Worm (Caenorhabditis elegans) whole organism, late embryonic: ENCODE data around the gene ZK867.2.

ENCODE experiments used
- F13H6.1 ChIP-seq: sonication (generic microtip); optimal IDR thresholded peaks from 2 replicates; lab custom pipeline; 2016; ENCODE audit warnings: missing genetic modification characterization, missing compliant biosample characterization
- K02D7.2 ChIP-seq: sonication (generic microtip); optimal IDR thresholded peaks from 2 replicates; lab custom pipeline; 2017; ENCODE audit warnings: mild to moderate bottlenecking, missing genetic modification characterization, missing compliant biosample characterization
- K09A11.1 ChIP-seq: sonication (generic microtip); optimal IDR thresholded peaks from 2 replicates; lab custom pipeline; 2017; ENCODE audit warnings: antibody characterized with exemption, mild to moderate bottlenecking, missing genetic modification characterization, missing compliant biosample characterization; ENCODE audit not compliant: insufficient read depth
- Y22D7AL.16 ChIP-seq: sonication (generic microtip); optimal IDR thresholded peaks from 2 replicates; lab custom pipeline; 2016; ENCODE audit warnings: missing genetic modification characterization, missing compliant biosample characterization
- ahr-1 ChIP-seq: sonication (generic microtip); optimal IDR thresholded peaks from 2 replicates; lab custom pipeline; 2016; ENCODE audit warnings: missing genetic modification characterization, missing compliant biosample characterization
- ama-1 ChIP-seq: fragments of 150-350 bp; optimal IDR thresholded peaks from 2 replicates; lab custom pipeline; 2014
- ceh-19 ChIP-seq: fragments of 200-800 bp; sonication (Bioruptor generic); optimal IDR thresholded peaks from 2 replicates; lab custom pipeline; 2018; ENCODE audit warnings: mild to moderate bottlenecking, missing genetic modification characterization, missing compliant biosample characterization
- ceh-24 ChIP-seq: sonication (generic microtip); optimal IDR thresholded peaks from 2 replicates; lab custom pipeline; 2016; ENCODE audit warnings: mild to moderate bottlenecking, missing genetic modification characterization, missing compliant biosample characterization
- ceh-30 ChIP-seq: fragments of 150-350 bp; optimal IDR thresholded peaks from 2 replicates; lab custom pipeline; 2014; ENCODE audit warnings: missing biosample characterization, missing genetic modification characterization
- ceh-31 ChIP-seq: sonication (generic microtip); optimal IDR thresholded peaks from 2 replicates; lab custom pipeline; 2016; ENCODE audit warnings: missing genetic modification characterization, missing compliant biosample characterization
- ceh-34 ChIP-seq: sonication (generic microtip); optimal IDR thresholded peaks from 2 replicates; lab custom pipeline; 2016; ENCODE audit warnings: mild to moderate bottlenecking, missing genetic modification characterization, missing compliant biosample characterization
- ceh-48 ChIP-seq: sonication (generic microtip); optimal IDR thresholded peaks from 2 replicates; lab custom pipeline; 2016; ENCODE audit warnings: missing genetic modification characterization, inconsistent platforms, missing compliant biosample characterization
- ceh-6 ChIP-seq: fragments of 200-800 bp; sonication (Bioruptor generic); optimal IDR thresholded peaks from 2 replicates; lab custom pipeline; 2018; ENCODE audit warnings: mild to moderate bottlenecking, missing genetic modification characterization, missing compliant biosample characterization
- ceh-9 ChIP-seq: sonication (generic microtip); optimal IDR thresholded peaks from 2 replicates; lab custom pipeline; 2016; ENCODE audit warnings: mild to moderate bottlenecking, missing genetic modification characterization, inconsistent platforms, missing compliant biosample characterization
- elt-4 ChIP-seq: sonication (generic microtip); optimal IDR thresholded peaks from 2 replicates; lab custom pipeline; 2016; ENCODE audit warnings: missing genetic modification characterization, missing compliant biosample characterization
- ets-4 ChIP-seq: sonication (generic microtip); optimal IDR thresholded peaks from 2 replicates; lab custom pipeline; 2016; ENCODE audit warnings: missing genetic modification characterization, missing compliant biosample characterization
- fax-1 ChIP-seq: sonication (generic microtip); optimal IDR thresholded peaks from 2 replicates; lab custom pipeline; 2016; ENCODE audit warnings: missing genotype, missing genetic modification characterization, missing compliant biosample characterization
- hlh-13 ChIP-seq: fragments of 200-800 bp; sonication (Bioruptor generic); optimal IDR thresholded peaks from 2 replicates; lab custom pipeline; 2018; ENCODE audit warnings: mild to moderate bottlenecking, missing genetic modification characterization, missing compliant biosample characterization
- hlh-15 ChIP-seq: sonication (generic microtip); optimal IDR thresholded peaks from 2 replicates; lab custom pipeline; 2016; ENCODE audit warnings: missing genetic modification characterization, missing compliant biosample characterization
- hlh-30 ChIP-seq: sonication (generic microtip); optimal IDR thresholded peaks from 2 replicates; lab custom pipeline; 2017; ENCODE audit warnings: antibody characterized with exemption, missing genetic modification characterization, missing compliant biosample characterization; ENCODE audit not compliant: insufficient read depth
- madf-2 ChIP-seq: sonication (generic microtip); optimal IDR thresholded peaks from 2 replicates; lab custom pipeline; 2017; ENCODE audit warnings: missing genetic modification characterization, missing compliant biosample characterization
- mec-3 ChIP-seq: sonication (generic microtip); optimal IDR thresholded peaks from 2 replicates; lab custom pipeline; 2016; ENCODE audit warnings: borderline replicate concordance, missing genetic modification characterization, missing compliant biosample characterization
- nfya-1 ChIP-seq: sonication (generic microtip); optimal IDR thresholded peaks from 2 replicates; lab custom pipeline; 2017; ENCODE audit warnings: missing genetic modification characterization, mild to moderate bottlenecking, missing compliant biosample characterization, antibody characterized with exemption, moderate library complexity
- odd-2 ChIP-seq: sonication (generic microtip); optimal IDR thresholded peaks from 2 replicates; lab custom pipeline; 2017; ENCODE audit warnings: antibody characterized with exemption, mild to moderate bottlenecking, missing genetic modification characterization, missing compliant biosample characterization
- pag-3 ChIP-seq: sonication (generic microtip); optimal IDR thresholded peaks from 2 replicates; lab custom pipeline; 2016; ENCODE audit warnings: missing compliant biosample characterization, missing genetic modification characterization, borderline replicate concordance
- pha-2 ChIP-seq: sonication (generic microtip); optimal IDR thresholded peaks from 2 replicates; lab custom pipeline; 2017; ENCODE audit warnings: mild to moderate bottlenecking, missing genetic modification characterization, missing compliant biosample characterization
- pqm-1 ChIP-seq: sonication (generic microtip); optimal IDR thresholded peaks from 2 replicates; lab custom pipeline; 2016; ENCODE audit warnings: missing genetic modification characterization, missing compliant biosample characterization
- ref-2 ChIP-seq: sonication (generic microtip); optimal IDR thresholded peaks from 2 replicates; lab custom pipeline; 2016; ENCODE audit warnings: missing genetic modification characterization, missing compliant biosample characterization
- rnt-1 ChIP-seq: sonication (generic microtip); optimal IDR thresholded peaks from 2 replicates; lab custom pipeline; 2016; ENCODE audit warnings: missing genetic modification characterization, missing compliant biosample characterization
- sdc-2 ChIP-seq: sonication (generic microtip); optimal IDR thresholded peaks from 2 replicates; lab custom pipeline; 2016; ENCODE audit warnings: missing genotype, missing genetic modification characterization, missing compliant biosample characterization
- sox-2 ChIP-seq: fragments of 200-800 bp; sonication (Bioruptor generic); IDR thresholded peaks from 2 replicates; pipeline ENCODE4 v1.3.6; 2022; ENCODE audit warnings: missing genetic modification reagents, missing genetic modification characterization, missing compliant biosample characterization
- sox-4 ChIP-seq: sonication (generic microtip); optimal IDR thresholded peaks from 2 replicates; lab custom pipeline; 2017; ENCODE audit warnings: mild to moderate bottlenecking, missing genetic modification characterization, inconsistent platforms, missing compliant biosample characterization
- syd-9 ChIP-seq: sonication (generic microtip); optimal IDR thresholded peaks from 2 replicates; lab custom pipeline; 2016; ENCODE audit warnings: mild to moderate bottlenecking, missing genetic modification characterization, moderate library complexity, missing compliant biosample characterization
- tbx-2 ChIP-seq: sonication (generic microtip); optimal IDR thresholded peaks from 2 replicates; lab custom pipeline; 2016; ENCODE audit warnings: missing genetic modification characterization, missing compliant biosample characterization
- tbx-7 ChIP-seq: sonication (generic microtip); optimal IDR thresholded peaks from 2 replicates; lab custom pipeline; 2016; ENCODE audit warnings: missing genotype, missing genetic modification characterization, missing compliant biosample characterization
- ttx-3 ChIP-seq: sonication (generic microtip); optimal IDR thresholded peaks from 2 replicates; lab custom pipeline; 2016; ENCODE audit warnings: missing genetic modification reagents, missing genetic modification characterization, missing compliant biosample characterization
- unc-42 ChIP-seq: sonication (generic microtip); optimal IDR thresholded peaks from 2 replicates; lab custom pipeline; 2016; ENCODE audit warnings: missing genotype, missing genetic modification characterization, missing compliant biosample characterization
- zip-5 ChIP-seq: sonication (generic microtip); optimal IDR thresholded peaks from 2 replicates; lab custom pipeline; 2016; ENCODE audit warnings: missing genetic modification characterization, missing compliant biosample characterization
- ztf-16 ChIP-seq: sonication (generic microtip); optimal IDR thresholded peaks from 2 replicates; lab custom pipeline; 2017; ENCODE audit warnings: missing genetic modification characterization, missing compliant biosample characterization

The ZK867.2 gene

DNA sequence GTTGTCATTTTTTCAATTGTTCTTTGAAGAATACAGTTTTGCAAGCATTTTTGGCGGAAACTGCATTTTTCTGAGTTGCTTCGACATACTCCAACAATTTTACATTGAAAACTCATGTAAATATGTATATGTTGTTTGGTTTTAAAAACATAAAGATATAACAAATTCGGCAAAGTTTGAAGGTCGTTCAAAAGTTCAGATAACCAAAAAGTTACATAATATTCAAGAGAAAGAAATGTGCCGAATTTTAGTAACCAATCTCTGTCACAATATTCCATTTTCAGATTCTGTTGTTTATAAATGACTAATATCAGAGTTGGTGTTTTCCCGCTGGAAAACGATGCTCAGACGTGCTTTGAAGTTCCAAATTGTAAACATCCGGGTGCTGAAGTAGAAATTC lies at the start of gene ZK867.2:
TSS of gene ZK867.2 (plus strand) at position 301 of the 400 bp plus-strand sequence.
- TF ChIP-seq mec-3 (tag; lab: Kevin White, UChicago) (no peak), hlh-13 (no peak), ceh-31 (no peak), hlh-15 (no peak), K02D7.2 (tag; lab: Kevin White, UChicago) (no peak), ets-4 (tag; lab: Kevin White, UChicago) (no peak), ceh-24 (tag; lab: Kevin White, UChicago) (no peak), ceh-9 (tag; lab: Kevin White, UChicago) (no peak), ahr-1 (tag; lab: Kevin White, UChicago) (no peak), sdc-2 (no peak), pqm-1 (tag; lab: Kevin White, UChicago) (no peak), pha-2 (tag; lab: Kevin White, UChicago) (no peak), nfya-1 (tag; lab: Kevin White, UChicago) (no peak), ceh-19 (GFP tag; lab: Kevin White, UChicago) (no peak), sox-2 (no peak), ceh-6 (GFP tag; lab: Kevin White, UChicago) (no peak), ttx-3 (no peak), fax-1 (tag; lab: Kevin White, UChicago) (no peak), tbx-7 (tag; lab: Kevin White, UChicago) (no peak)

DNA sequence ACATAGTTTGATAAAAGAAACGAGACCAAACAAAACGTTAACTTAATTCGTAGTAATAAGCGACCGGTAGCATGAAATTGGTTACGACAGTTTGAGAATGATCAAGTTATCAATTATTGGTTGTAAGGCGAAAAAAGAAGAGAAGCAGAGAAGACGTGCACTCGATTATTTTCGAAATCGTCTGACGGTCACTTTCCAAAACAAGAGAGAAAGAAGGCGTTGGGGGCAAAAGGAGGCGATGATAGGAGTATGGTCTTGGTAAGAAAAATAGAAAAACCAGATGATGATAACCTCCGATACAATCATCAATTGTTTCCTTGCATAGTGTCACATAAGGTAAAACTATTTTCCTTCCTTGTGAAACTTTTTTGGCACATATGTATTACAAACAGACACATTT lies 49.0 kb upstream of the ZK867.2 start:
- TF ChIP-seq hlh-15 (no peak), ceh-48 (no peak), ceh-6 (GFP tag; lab: Kevin White, UChicago) (no peak), odd-2 (tag; lab: Kevin White, UChicago) (no peak), K09A11.1 (tag; lab: Kevin White, UChicago) (no peak), zip-5 (tag; lab: Kevin White, UChicago) (no peak), pag-3 (tag; lab: Kevin White, UChicago) (no peak), ahr-1 (tag; lab: Kevin White, UChicago) (no peak), unc-42 (no peak), ama-1 (lab: Kevin White, UChicago) (no peak), ceh-30 (tag; lab: Kevin White, UChicago) (no peak)

DNA sequence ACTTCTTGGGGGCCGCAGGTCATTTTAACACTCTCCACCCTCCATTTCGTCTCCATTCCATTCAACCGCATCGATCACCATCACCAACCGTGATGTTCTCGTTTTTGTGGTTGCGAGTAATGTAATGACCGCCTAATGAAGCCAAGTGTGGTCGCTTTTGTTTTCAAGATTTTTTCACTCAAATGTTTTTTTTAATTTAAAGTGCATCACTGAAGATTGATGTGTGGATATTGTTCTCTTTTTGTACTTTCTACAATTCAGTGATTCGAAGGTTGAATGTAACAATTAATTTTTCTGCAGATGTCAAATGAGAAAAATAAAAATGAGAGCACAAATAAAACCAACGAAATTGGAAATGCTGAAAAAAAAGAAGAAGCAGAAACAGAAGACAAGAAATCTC lies 47.8 kb upstream of the ZK867.2 start, which contains the start of gene pgp-10:
TSS of gene pgp-10 (plus strand) at position 301 of the 400 bp plus-strand sequence.
- TF ChIP-seq ztf-16 (tag; lab: Kevin White, UChicago), result no peak
- TF ChIP-seq madf-2 (tag; lab: Kevin White, UChicago), result no peak
- TF ChIP-seq hlh-13, result no peak
- TF ChIP-seq ceh-30 (tag; lab: Kevin White, UChicago), result no peak
- TF ChIP-seq Y22D7AL.16 (tag; lab: Kevin White, UChicago), result no peak
- TF ChIP-seq pha-2 (tag; lab: Kevin White, UChicago), result no peak
- no peak for TF ChIP-seq tbx-7 (tag; lab: Kevin White, UChicago)
- TF ChIP-seq, all 69 proteins: peak for 0

DNA sequence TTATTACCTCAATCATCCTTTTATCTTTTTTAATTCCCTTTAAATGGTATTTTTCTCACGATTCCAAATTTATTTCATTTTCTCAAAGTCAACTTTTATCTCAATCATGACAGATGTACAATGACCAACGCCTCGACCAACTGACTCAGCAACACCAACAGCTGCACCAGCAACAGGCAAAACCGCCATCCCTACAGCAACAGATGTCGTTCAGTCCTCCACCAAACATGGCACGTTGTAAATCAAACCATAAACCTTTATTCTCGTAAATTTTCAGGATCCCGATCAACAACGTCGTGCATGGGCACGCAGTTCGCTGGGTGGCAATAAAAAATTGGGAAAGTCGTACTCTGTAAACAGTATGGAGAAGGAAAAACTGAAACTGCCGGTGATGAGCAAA lies 43.8 kb upstream of the ZK867.2 start:
- TF ChIP-seq ref-2 (tag; lab: Kevin White, UChicago), result no peak
- TF ChIP-seq elt-4 (tag; lab: Kevin White, UChicago), result no peak
- no peak for TF ChIP-seq mec-3 (tag; lab: Kevin White, UChicago)
- no peak for TF ChIP-seq sox-4 (tag; lab: Kevin White, UChicago)
- TF ChIP-seq ahr-1 (tag; lab: Kevin White, UChicago), result no peak
- no peak for TF ChIP-seq ceh-19 (GFP tag; lab: Kevin White, UChicago)

DNA sequence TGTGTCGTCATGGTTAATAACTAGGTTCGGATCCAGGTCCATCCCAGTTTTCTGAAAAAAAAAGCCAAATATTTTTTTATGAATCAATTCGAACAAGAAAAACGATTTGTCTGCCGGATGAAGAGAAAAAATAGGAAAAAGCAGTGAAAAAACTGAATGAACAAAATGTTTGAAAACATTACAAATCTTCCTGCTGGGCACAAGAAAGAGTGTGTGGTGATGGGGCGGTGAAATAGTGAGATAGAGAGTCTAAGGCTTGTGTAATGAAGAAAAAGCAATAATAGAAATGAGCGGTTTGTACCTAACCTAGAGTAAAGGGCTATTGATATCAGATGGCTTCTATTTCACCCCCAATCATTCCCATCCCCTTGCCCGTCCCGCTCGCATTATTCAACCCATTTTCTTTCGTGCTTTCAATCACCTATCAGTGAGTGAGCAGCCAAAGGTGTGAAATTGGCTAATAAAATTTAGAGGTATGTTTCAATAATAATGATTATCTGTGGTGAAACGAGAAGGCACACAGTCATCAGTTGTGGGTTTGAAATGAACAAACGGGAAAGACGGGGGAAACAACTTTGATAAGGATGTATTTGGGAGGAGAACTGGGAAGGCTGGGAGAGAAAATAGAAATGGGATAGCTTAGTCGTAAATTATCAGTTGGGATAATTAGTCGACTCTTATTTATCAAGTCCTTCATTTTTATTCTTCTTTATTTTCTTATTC lies 35.8 kb upstream of the ZK867.2 start, which contains the start of gene bar-1:
TSS of gene bar-1 (minus strand) at position 51 of the 723 bp plus-strand sequence.
- TF ChIP-seq ceh-9 (tag; lab: Kevin White, UChicago) (no peak), sox-4 (tag; lab: Kevin White, UChicago) (no peak), syd-9 (tag; lab: Kevin White, UChicago) (no peak), ets-4 (tag; lab: Kevin White, UChicago) (no peak), F13H6.1 (tag; lab: Kevin White, UChicago) (no peak), hlh-30 (no peak), ahr-1 (tag; lab: Kevin White, UChicago) (no peak), ceh-34 (no peak), K09A11.1 (tag; lab: Kevin White, UChicago) (no peak), zip-5 (tag; lab: Kevin White, UChicago) (no peak), tbx-2 (no peak), pag-3 (tag; lab: Kevin White, UChicago) (no peak), rnt-1 (tag; lab: Kevin White, UChicago) (no peak)
